Fruit fly (Drosophila melanogaster) whole organism, embryonic: ENCODE results near the gene Non3.

ENCODE experiments used
- ATbp ChIP-seq: fragments of 200-800 bp; sonication (Bioruptor generic); optimal IDR thresholded peaks from 2 replicates; lab custom pipeline; 2017; ENCODE audit warnings: missing biosample characterization, mild to moderate bottlenecking, missing genetic modification characterization, missing genetic modification reagents
- CG1024 ChIP-seq: fragments of 200-800 bp; sonication (Bioruptor generic); IDR thresholded peaks from 2 replicates; pipeline ENCODE4 v1.3.6; 2022; ENCODE audit warnings: missing biosample characterization, missing genetic modification characterization
- CG12236 ChIP-seq: fragments of 200-800 bp; sonication (Bioruptor generic); optimal IDR thresholded peaks from 2 replicates; lab custom pipeline; 2016; ENCODE audit warnings: missing biosample characterization, missing genetic modification characterization
- CG2116 ChIP-seq: fragments of 200-800 bp; sonication (Bioruptor generic); optimal IDR thresholded peaks from 3 replicates; lab custom pipeline; 2018; ENCODE audit warnings: missing biosample characterization, mild to moderate bottlenecking, missing genetic modification characterization
- CG2202 ChIP-seq: fragments of 200-800 bp; sonication (Bioruptor generic); optimal IDR thresholded peaks from 2 replicates; lab custom pipeline; 2018; ENCODE audit warnings: missing biosample characterization, mild to moderate bottlenecking, missing genetic modification characterization
- CG2875 ChIP-seq: fragments of 200-800 bp; sonication (Bioruptor generic); optimal IDR thresholded peaks from 2 replicates; lab custom pipeline; 2017; ENCODE audit warnings: missing biosample characterization, mild to moderate bottlenecking, missing genetic modification characterization, missing genetic modification reagents
- CG30020 ChIP-seq: fragments of 200-800 bp; optimal IDR thresholded peaks from 2 replicates; lab custom pipeline; 2019; ENCODE audit warnings: missing biosample characterization, mild to moderate bottlenecking, missing genetic modification characterization, moderate library complexity
- CG30403 ChIP-seq: fragments of 200-800 bp; sonication (Bioruptor generic); optimal IDR thresholded peaks from 3 replicates; lab custom pipeline; 2016; ENCODE audit warnings: missing biosample characterization, missing genetic modification characterization
- CG3163 ChIP-seq: fragments of 200-800 bp; sonication (Bioruptor generic); optimal IDR thresholded peaks from 3 replicates; lab custom pipeline; 2016; ENCODE audit warnings: missing biosample characterization, missing genetic modification characterization
- CG32767 ChIP-seq: fragments of 200-800 bp; sonication (Bioruptor generic); IDR thresholded peaks from 2 replicates; pipeline ENCODE4 v1.3.6; 2022; ENCODE audit warnings: missing biosample characterization, missing genetic modification characterization
- CG3838 ChIP-seq: fragments of 200-800 bp; sonication (Bioruptor generic); optimal IDR thresholded peaks from 3 replicates; lab custom pipeline; 2016; ENCODE audit warnings: missing biosample characterization, missing genetic modification characterization
- CG4730 ChIP-seq: fragments of 200-800 bp; sonication (Bioruptor generic); IDR thresholded peaks from 2 replicates; pipeline ENCODE4 v1.3.6; 2022; ENCODE audit warnings: missing biosample characterization, missing genetic modification characterization
- CG7745 ChIP-seq: fragments of 200-800 bp; sonication (Bioruptor generic); optimal IDR thresholded peaks from 2 replicates; lab custom pipeline; 2018; ENCODE audit warnings: missing biosample characterization, mild to moderate bottlenecking, missing genetic modification characterization, moderate library complexity
- CG8388 ChIP-seq: fragments of 200-800 bp; sonication (Bioruptor generic); optimal IDR thresholded peaks from 2 replicates; lab custom pipeline; 2019; ENCODE audit warnings: missing biosample characterization, mild to moderate bottlenecking, missing genetic modification characterization, moderate library complexity
- CG8478 ChIP-seq: fragments of >200 bp; optimal IDR thresholded peaks from 2 replicates; lab custom pipeline; 2018
- CG9215 ChIP-seq: fragments of 200-800 bp; sonication (Bioruptor generic); IDR thresholded peaks from 2 replicates; pipeline ENCODE4 v1.3.6; 2022; ENCODE audit warnings: missing biosample characterization, missing genetic modification characterization
- CG9437 ChIP-seq: fragments of 200-800 bp; sonication (Bioruptor generic); optimal IDR thresholded peaks from 2 replicates; lab custom pipeline; 2018; ENCODE audit warnings: missing biosample characterization, mild to moderate bottlenecking, missing genetic modification characterization
- CHES-1-like ChIP-seq: fragments of 200-800 bp; sonication (Bioruptor generic); optimal IDR thresholded peaks from 2 replicates; lab custom pipeline; 2016; ENCODE audit warnings: missing biosample characterization, missing genetic modification characterization
- Dfd ChIP-seq, 2 experiments: fragments of >200 bp; optimal IDR thresholded peaks; 2 replicates each; lab custom pipeline; 2017; ENCODE audit warnings: missing biosample characterization in 2 of 2, missing genetic modification characterization in 2 of 2
- E2f2 ChIP-seq: fragments of 200-800 bp; sonication (Bioruptor generic); IDR thresholded peaks from 2 replicates; pipeline ENCODE4 v1.3.6; 2022; ENCODE audit warnings: missing biosample characterization, missing genetic modification characterization
- Elba2 ChIP-seq: fragments of 200-800 bp; sonication (Bioruptor generic); optimal IDR thresholded peaks from 3 replicates; lab custom pipeline; 2016; ENCODE audit warnings: missing biosample characterization, missing genetic modification characterization
- Fer1 ChIP-seq: fragments of 200-800 bp; sonication (Bioruptor generic); optimal IDR thresholded peaks from 2 replicates; lab custom pipeline; 2017; ENCODE audit warnings: missing biosample characterization, mild to moderate bottlenecking, missing genetic modification characterization
- HLH54F ChIP-seq: fragments of 200-800 bp; sonication (Bioruptor generic); optimal IDR thresholded peaks from 3 replicates; lab custom pipeline; 2016; ENCODE audit warnings: missing biosample characterization, missing genetic modification characterization
- Hr3 ChIP-seq: fragments of 200-800 bp; sonication (Bioruptor generic); optimal IDR thresholded peaks from 3 replicates; lab custom pipeline; 2016; ENCODE audit warnings: missing biosample characterization, missing genetic modification characterization
- PHDP ChIP-seq: fragments of 200-800 bp; sonication (Bioruptor generic); optimal IDR thresholded peaks from 3 replicates; lab custom pipeline; 2018; ENCODE audit warnings: missing biosample characterization, mild to moderate bottlenecking, missing genetic modification characterization, moderate library complexity
- Trl ChIP-seq, 3 experiments: fragments of >200 bp in 2 of 3; fragments of 200-800 bp in 1 of 3; sonication (Bioruptor generic) in 1 of 3; optimal IDR thresholded peaks; 2 replicates in 1 of 3; 3 replicates in 2 of 3; lab custom pipeline; 2016 to 2017; ENCODE audit warnings: missing biosample characterization in 1 of 3, missing genetic modification characterization in 1 of 3
- amos ChIP-seq: fragments of 200-800 bp; sonication (Bioruptor generic); IDR thresholded peaks from 2 replicates; pipeline ENCODE4 v1.3.6; 2022; ENCODE audit warnings: missing biosample characterization, missing genetic modification characterization; ENCODE audit not compliant: partially characterized antibody
- ap ChIP-seq: fragments of 200-800 bp; sonication (Bioruptor generic); IDR thresholded peaks from 2 replicates; pipeline ENCODE4 v1.3.6; 2022; ENCODE audit warnings: missing biosample characterization, missing genetic modification characterization
- ash1 ChIP-seq: fragments of 200-800 bp; sonication (Bioruptor generic); optimal IDR thresholded peaks from 2 replicates; lab custom pipeline; 2018; ENCODE audit warnings: missing biosample characterization, mild to moderate bottlenecking, missing genetic modification characterization
- bcd ChIP-seq: fragments of 200-800 bp; sonication (Bioruptor generic); optimal IDR thresholded peaks from 2 replicates; lab custom pipeline; 2017; ENCODE audit warnings: missing biosample characterization, mild to moderate bottlenecking, missing genetic modification characterization
- ci ChIP-seq: fragments of 200-800 bp; sonication (Bioruptor generic); IDR thresholded peaks from 3 replicates; pipeline ENCODE4 v1.3.6; 2022; ENCODE audit warnings: missing biosample characterization, missing genetic modification characterization
- dati ChIP-seq: fragments of 200-800 bp; sonication (Bioruptor generic); IDR thresholded peaks from 2 replicates; pipeline ENCODE4 v1.3.6; 2022; ENCODE audit warnings: missing biosample characterization, missing genetic modification characterization
- dpn ChIP-seq, 2 experiments: fragments of 200-800 bp; sonication (Bioruptor generic); optimal IDR thresholded peaks; 3 replicates each; lab custom pipeline; 2016; ENCODE audit warnings: missing biosample characterization in 2 of 2, missing genetic modification characterization in 2 of 2
- ems ChIP-seq: fragments of 200-800 bp; sonication (Bioruptor generic); optimal IDR thresholded peaks from 3 replicates; lab custom pipeline; 2016; ENCODE audit warnings: missing biosample characterization, missing genetic modification characterization
- en ChIP-seq: fragments of 200-800 bp; sonication (Bioruptor generic); optimal IDR thresholded peaks from 2 replicates; lab custom pipeline; 2016; ENCODE audit warnings: missing biosample characterization, missing genetic modification characterization
- ewg ChIP-seq: fragments of 200-800 bp; sonication (Bioruptor generic); optimal IDR thresholded peaks from 3 replicates; lab custom pipeline; 2017; ENCODE audit warnings: mild to moderate bottlenecking, missing biosample characterization, missing genetic modification reagents, missing genetic modification characterization
- hkb ChIP-seq, 2 experiments: fragments of 200-800 bp in 1 of 2; fragments of >200 bp in 1 of 2; sonication (Bioruptor generic) in 1 of 2; IDR thresholded peaks in 1 of 2; optimal IDR thresholded peaks in 1 of 2; 2 replicates each; pipeline versions ENCODE4 v1.3.6 to Lab custom; 2017 to 2022; ENCODE audit warnings: missing biosample characterization in 1 of 2, missing genetic modification characterization in 1 of 2
- kah ChIP-seq: fragments of 200-800 bp; sonication (Bioruptor generic); optimal IDR thresholded peaks from 2 replicates; lab custom pipeline; 2018; ENCODE audit warnings: missing biosample characterization, mild to moderate bottlenecking, missing genetic modification characterization
- kay ChIP-seq: fragments of 200-800 bp; sonication (Bioruptor generic); optimal IDR thresholded peaks from 2 replicates; lab custom pipeline; 2016; ENCODE audit warnings: missing biosample characterization, missing genetic modification characterization
- mld ChIP-seq: fragments of 200-800 bp; sonication (Bioruptor generic); IDR thresholded peaks from 3 replicates; pipeline ENCODE4 v1.3.6; 2022; ENCODE audit warnings: missing biosample characterization, missing genetic modification characterization; ENCODE audit not compliant: partially characterized antibody
- repo ChIP-seq: fragments of 200-800 bp; sonication (Bioruptor generic); optimal IDR thresholded peaks from 2 replicates; lab custom pipeline; 2016; ENCODE audit warnings: missing biosample characterization, missing genetic modification characterization
- scrt ChIP-seq: fragments of 200-800 bp; sonication (Bioruptor generic); optimal IDR thresholded peaks from 2 replicates; lab custom pipeline; 2018; ENCODE audit warnings: missing biosample characterization, mild to moderate bottlenecking, missing genetic modification characterization, moderate library complexity
- so ChIP-seq: fragments of 200-800 bp; sonication (Bioruptor generic); IDR thresholded peaks from 3 replicates; pipeline ENCODE4 v1.3.6; 2022; ENCODE audit warnings: missing biosample characterization, missing genetic modification characterization
- twi ChIP-seq: fragments of 200-800 bp; optimal IDR thresholded peaks from 2 replicates; lab custom pipeline; 2019; ENCODE audit warnings: missing biosample characterization, mild to moderate bottlenecking, missing genetic modification characterization, moderate library complexity
- vvl ChIP-seq: fragments of 200-800 bp; sonication (Bioruptor generic); IDR thresholded peaks from 2 replicates; pipeline ENCODE4 v1.3.6; 2022; ENCODE audit warnings: missing biosample characterization, missing genetic modification characterization
- wek ChIP-seq: fragments of 200-800 bp; sonication (Bioruptor generic); optimal IDR thresholded peaks from 3 replicates; lab custom pipeline; 2018; ENCODE audit warnings: missing biosample characterization, mild to moderate bottlenecking, missing genetic modification characterization, moderate library complexity
- wor ChIP-seq: fragments of 200-800 bp; sonication (Bioruptor generic); IDR thresholded peaks from 2 replicates; pipeline ENCODE4 v1.3.6; 2022; ENCODE audit warnings: missing biosample characterization, missing genetic modification characterization
- zen ChIP-seq: fragments of 200-800 bp; sonication (Bioruptor generic); optimal IDR thresholded peaks from 3 replicates; lab custom pipeline; 2018; ENCODE audit warnings: missing biosample characterization, mild to moderate bottlenecking, missing genetic modification characterization, moderate library complexity

The Non3 gene

DNA sequence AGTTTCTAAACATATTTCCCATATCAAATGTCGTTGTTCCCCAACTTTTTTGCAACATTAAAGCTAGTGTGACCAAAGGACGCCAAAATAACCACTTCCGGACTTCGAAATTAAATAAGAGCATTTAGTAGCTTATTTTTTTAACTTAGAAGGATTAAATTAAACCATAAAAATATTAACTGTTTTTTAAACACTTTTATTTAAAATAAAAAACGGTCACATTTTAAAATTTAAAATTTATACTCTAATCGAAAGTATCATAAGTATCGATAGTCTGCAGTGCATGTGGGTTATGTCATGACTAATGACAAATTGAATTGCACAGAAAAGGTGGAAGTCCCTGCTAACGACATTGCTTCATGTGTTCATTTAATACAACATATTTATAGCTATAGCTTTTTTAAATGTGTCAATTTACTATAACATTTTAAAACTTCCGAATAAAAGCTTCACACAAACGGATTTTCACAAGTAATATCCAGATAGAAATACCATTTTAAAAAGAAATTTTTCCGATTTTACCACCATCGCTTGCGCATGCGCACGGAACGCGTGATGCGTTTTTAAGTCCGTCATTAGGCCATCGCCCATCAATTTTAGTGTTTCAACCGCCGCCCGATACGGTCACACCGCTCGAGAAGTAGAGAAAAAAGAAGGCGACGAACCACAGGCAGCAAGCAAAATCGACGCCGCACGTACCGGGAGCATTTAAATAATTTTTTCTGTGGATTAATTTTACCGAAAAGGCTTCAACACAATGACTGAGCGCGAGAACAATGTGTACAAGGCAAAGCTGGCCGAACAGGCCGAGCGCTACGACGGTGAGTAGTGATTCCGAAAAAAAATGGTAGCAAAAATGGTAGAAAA is 18.8 kb downstream of the Non3 start, which contains the start of the genes CG7156 and 14-3-3epsilon (continued):
- 0 out of 3 replicates have a peak, but pooled peaks have one; percentile 26 for TF ChIP-seq mld (GFP tag; lab: Robert Waterston, UW)
- peak; percentile 37 for TF ChIP-seq Hr3 (GFP tag; lab: Kevin White, UChicago)
- no peak for TF ChIP-seq dati (GFP tag; lab: Robert Waterston, UW)
- peak; percentile 15 for TF ChIP-seq CG2875
- no peak for TF ChIP-seq HLH54F (GFP tag; lab: Kevin White, UChicago)
- peak; percentile 88 for TF ChIP-seq CG2116 (GFP tag; lab: Kevin White, UChicago)
- TF ChIP-seq ap (GFP tag; lab: Robert Waterston, UW): peak; percentile 41; the same call in 1 of the 2 replicates
- peak; percentile 63 for TF ChIP-seq CG32767
- no peak for TF ChIP-seq CG9215
- TF ChIP-seq CG4730 (GFP tag; lab: Robert Waterston, UW): no peak
- TF ChIP-seq en (GFP tag; lab: Kevin White, UChicago): no peak
- TF ChIP-seq CG1024 (GFP tag; lab: Robert Waterston, UW): no peak
- peak; percentile 8 for TF ChIP-seq kay
- no peak for TF ChIP-seq repo (GFP tag; lab: Kevin White, UChicago)
- TF ChIP-seq CG30403: peak; percentile 67
- no peak for TF ChIP-seq Trl (optimal IDR thresholded peaks at IDR 0.05; lab: Kevin White, UChicago)
- TF ChIP-seq Trl (GFP tag; optimal IDR thresholded peaks at IDR 0.05; lab: Kevin White, UChicago): peak; percentile 10
- no peak for TF ChIP-seq Elba2
- peak; percentile 3 for TF ChIP-seq ATbp (GFP tag; lab: Kevin White, UChicago)
- no peak for TF ChIP-seq wor (GFP tag; lab: Robert Waterston, UW)
- TF ChIP-seq Fer1 (GFP tag; lab: Kevin White, UChicago): peak; percentile 44
- peak; percentile 91 for TF ChIP-seq CG8478 (lab: Kevin White, UChicago)
- TF ChIP-seq E2f2 (GFP tag; lab: Robert Waterston, UW): peak; percentile 48
- peak; percentile 20 for TF ChIP-seq CG2202 (tag; lab: Kevin White, UChicago)
- no peak for TF ChIP-seq CG7745 (tag; lab: Kevin White, UChicago)
- TF ChIP-seq CG9437: peak; percentile 8
- peak; percentile 57 for TF ChIP-seq zen (tag; lab: Kevin White, UChicago)
- TF ChIP-seq hkb (optimal IDR thresholded peaks at IDR 0.05; lab: Kevin White, UChicago): peak; percentile 77
- TF ChIP-seq hkb (GFP tag; IDR thresholded peaks at IDR 0.05; lab: Robert Waterston, UW): peak; percentile 61
- TF ChIP-seq ewg (GFP tag; lab: Kevin White, UChicago): peak; percentile 100
- TF ChIP-seq CG3838 (GFP tag; lab: Kevin White, UChicago): peak; percentile 14
- TF ChIP-seq PHDP (tag; lab: Kevin White, UChicago): peak; percentile 75
- TF ChIP-seq so (GFP tag; lab: Robert Waterston, UW): peak; percentile 55; the same call in 2 of the 3 replicates
- TF ChIP-seq bcd: peak; percentile 20
- TF ChIP-seq scrt: peak; percentile 10
- TF ChIP-seq Dfd (GFP tag; optimal IDR thresholded peaks at IDR 0.05; lab: Kevin White, UChicago): no peak
- TF ChIP-seq ash1: no peak
- peak; percentile 38 for TF ChIP-seq wek (GFP tag; lab: Kevin White, UChicago)
- TF ChIP-seq twi (tag; lab: Kevin White, UChicago): peak; percentile 4
- TF ChIP-seq CG8388 (GFP tag; lab: Kevin White, UChicago): peak; percentile 49
- TF ChIP-seq amos (GFP tag; lab: Robert Waterston, UW): peak; percentile 64
- peak; percentile 72 for TF ChIP-seq ci
- peak; percentile 81 for TF ChIP-seq vvl (GFP tag; lab: Robert Waterston, UW)
- peak; percentile 50 for TF ChIP-seq CG30020
- TF ChIP-seq CG3163 (GFP tag; lab: Kevin White, UChicago): peak; percentile 1
- TF ChIP-seq dpn (GFP tag; optimal IDR thresholded peaks at IDR 0.05; lab: Kevin White, UChicago): peak in 1 of 2 experiments; percentile 45
- TF ChIP-seq CHES-1-like (GFP tag; lab: Kevin White, UChicago): peak; percentile 32
- TF ChIP-seq kah (GFP tag; lab: Kevin White, UChicago): no peak
- no peak for TF ChIP-seq ems (GFP tag; lab: Kevin White, UChicago)
- peak; percentile 11 for TF ChIP-seq CG12236 (GFP tag; lab: Kevin White, UChicago)
